Worm (Caenorhabditis elegans): ENCODE results near the gene T25B9.3.

- TF ChIP-seq ceh-62 (tag; optimal IDR thresholded peaks at IDR 0.05) (no peak), ztf-11 (tag; optimal IDR thresholded peaks at IDR 0.05) (no peak), jun-1 (tag; optimal IDR thresholded peaks at IDR 0.05) (no peak), nhr-77 (tag; optimal IDR thresholded peaks at IDR 0.05) (no peak), egl-27 (tag; optimal IDR thresholded peaks at IDR 0.05) (no peak), unc-62 (GFP tag; optimal IDR thresholded peaks at IDR 0.05 in 1 of 2) (no peak), unc-62 (tag; optimal IDR thresholded peaks at IDR 0.05) (no peak), aly-2 (tag; optimal IDR thresholded peaks at IDR 0.05) (no peak), nhr-237 (tag; optimal IDR thresholded peaks at IDR 0.05) (no peak), zfp-2 (tag; optimal IDR thresholded peaks at IDR 0.05) (no peak), ceh-82 (tag; optimal IDR thresholded peaks at IDR 0.05) (no peak), F37D6.2 (tag; optimal IDR thresholded peaks at IDR 0.05) (no peak)
Measured at ce11 chrIV:10706090-10706489, 38.5 kb upstream of the T25B9.3 start, which contains the start of gene R102.6.
